Worm (Caenorhabditis elegans): Measurements from ENCODE around the gene mlc-4.

mlc-4 gene

ce11 chrIII:3404354-3404913 is 10.8 kb upstream of the mlc-4 start, which contains the start of the genes npp-9 and F59A2.5 (continued):
- TF ChIP-seq lir-3 (tag; optimal IDR thresholded peaks at IDR 0.05; ENCODE audit: poor library complexity) (no peak), dsc-1 (tag; optimal IDR thresholded peaks at IDR 0.05) (no peak), nhr-19 (GFP tag; conservative IDR thresholded peaks at IDR 0.05) (peak; percentile 34), ceh-82 (tag; optimal IDR thresholded peaks at IDR 0.05) (peak in 1 of 3 experiments; percentile 62), lin-39 (tag; optimal IDR thresholded peaks at IDR 0.05) (peak; percentile 6), unc-130 (tag; optimal IDR thresholded peaks at IDR 0.05) (no peak), jun-1 (tag; optimal IDR thresholded peaks at IDR 0.05) (peak; percentile 46), tbx-2 (tag; optimal IDR thresholded peaks at IDR 0.05) (peak; percentile 2), vab-15 (tag; optimal IDR thresholded peaks at IDR 0.05) (no peak), C04F5.9 (tag; optimal IDR thresholded peaks at IDR 0.05) (no peak)

- no peak for TF ChIP-seq mdl-1 (tag; optimal IDR thresholded peaks at IDR 0.05)
- no peak for TF ChIP-seq nhr-237 (tag; optimal IDR thresholded peaks at IDR 0.05)
- TF ChIP-seq nhr-77 (tag; optimal IDR thresholded peaks at IDR 0.05), result no peak
- no peak for TF ChIP-seq elt-2 (tag; optimal IDR thresholded peaks at IDR 0.05)
- no peak for TF ChIP-seq unc-130 (tag; optimal IDR thresholded peaks at IDR 0.05)
- TF ChIP-seq blmp-1 (tag; optimal IDR thresholded peaks at IDR 0.05), result no peak
- TF ChIP-seq pqm-1 (tag; optimal IDR thresholded peaks at IDR 0.05), result no peak
- no peak for TF ChIP-seq grh-1 (GFP tag; IDR thresholded peaks at IDR 0.05)
- no peak for TF ChIP-seq unc-30 (tag; optimal IDR thresholded peaks at IDR 0.05)
- TF ChIP-seq ets-5 (GFP tag; IDR thresholded peaks at IDR 0.05), result no peak
Observed at ce11 chrIII:3400444-3400843, 6.9 kb upstream of the mlc-4 start.

ce11 chrIII:3398485-3398884 is 4.9 kb upstream of the mlc-4 start:
- TF ChIP-seq hlh-17 (GFP tag; optimal IDR thresholded peaks at IDR 0.05; ENCODE audit: borderline replicate concordance) (no peak), ceh-8 (GFP tag; optimal IDR thresholded peaks at IDR 0.05) (no peak)

- TF ChIP-seq tbx-2 (tag; optimal IDR thresholded peaks at IDR 0.05) (no peak), efl-1 (optimal IDR thresholded peaks at IDR 0.05) (no peak), efl-1 (GFP tag; optimal IDR thresholded peaks at IDR 0.05 in 1 of 2) (peak in 1 of 2 experiments; percentile 70), zag-1 (tag; optimal IDR thresholded peaks at IDR 0.05) (no peak), xbp-1 (tag; optimal IDR thresholded peaks at IDR 0.05) (no peak), ces-1 (GFP tag; optimal IDR thresholded peaks at IDR 0.05) (no peak)
Observed at ce11 chrIII:3397678-3398077, 4.1 kb upstream of the mlc-4 start, which contains the start of gene clpf-1. clpf-1 (plus strand) TSS chrIII:3397743.

ce11 chrIII:3395874-3396467 is 2.4 kb upstream of the mlc-4 start, which contains the start of gene cri-3:
cri-3 (plus strand) TSS chrIII:3396355.
- TF ChIP-seq dpl-1 (GFP tag; optimal IDR thresholded peaks at IDR 0.05) (peak; percentile 21 to 74 (median 62)), snu-23 (GFP tag; optimal IDR thresholded peaks at IDR 0.05) (peak; percentile 5), unc-98 (GFP tag; IDR thresholded peaks at IDR 0.05) (no peak), lsy-2 (tag; optimal IDR thresholded peaks at IDR 0.05) (peak in 1 of 2 experiments; percentile 64), efl-1 (optimal IDR thresholded peaks at IDR 0.05) (peak; percentile 26 to 54), efl-1 (GFP tag; optimal IDR thresholded peaks at IDR 0.05 in 1 of 2) (peak; percentile 68 to 94), alr-1 (tag; optimal IDR thresholded peaks at IDR 0.05; ENCODE audit: borderline replicate concordance) (no peak), ceh-82 (tag; optimal IDR thresholded peaks at IDR 0.05) (peak in 1 of 3 experiments; percentile 22), lin-35 (GFP tag; optimal IDR thresholded peaks at IDR 0.05) (peak; percentile 37 to 77)
